Fruit fly (Drosophila melanogaster): ENCODE data around the gene mthl15.

Gene mthl15

DNA sequence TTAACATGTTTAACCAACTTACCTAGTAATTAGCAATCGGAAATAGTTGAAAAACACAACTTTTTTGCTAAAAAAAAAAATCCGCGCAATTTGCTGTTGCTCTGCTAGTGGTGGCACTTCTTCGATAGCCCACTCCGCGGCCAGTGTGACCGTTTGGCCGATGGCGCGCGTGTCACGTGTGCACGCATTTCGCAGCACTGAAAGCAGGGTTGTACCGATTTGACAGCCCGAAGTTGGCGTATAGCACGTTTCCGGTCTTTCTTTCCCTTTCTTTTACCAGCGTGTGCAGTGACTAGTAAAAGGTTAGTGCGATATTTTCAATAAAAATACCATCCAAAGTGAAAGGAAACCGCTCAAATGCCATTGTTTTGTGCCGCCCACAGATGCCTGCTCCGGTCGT, 37.3 kb downstream of the mthl15 start, which contains the start of the genes Ripalpha and RpL7 (continued):
- peak; percentile 99 for TF ChIP-seq CG34376 (GFP tag; optimal IDR thresholded peaks at IDR 0.05)
- peak; percentile 85 for TF ChIP-seq corto (GFP tag; optimal IDR thresholded peaks at IDR 0.05)
- TF ChIP-seq gcm2 (GFP tag; optimal IDR thresholded peaks at IDR 0.05), result peak; percentile 98
- peak; percentile 89 for TF ChIP-seq Six4 (GFP tag; optimal IDR thresholded peaks at IDR 0.05)
- TF ChIP-seq CG3838 (GFP tag; optimal IDR thresholded peaks at IDR 0.05), result peak; percentile 94
- peak; percentile 100 for TF ChIP-seq pzg (GFP tag; optimal IDR thresholded peaks at IDR 0.05)
- peak; percentile 81 for TF ChIP-seq sd (tag; optimal IDR thresholded peaks at IDR 0.05)
- TF ChIP-seq CG15073 (GFP tag; optimal IDR thresholded peaks at IDR 0.05), result peak; percentile 66
- TF ChIP-seq tgo (GFP tag; IDR thresholded peaks at IDR 0.05), result peak; percentile 92
- TF ChIP-seq CG13123 (GFP tag; optimal IDR thresholded peaks at IDR 0.05), result peak; percentile 97
- peak; percentile 96 for TF ChIP-seq E2f1 (GFP tag; IDR thresholded peaks at IDR 0.05)
- peak; percentile 79 for TF ChIP-seq HLH4C (GFP tag; IDR thresholded peaks at IDR 0.05; ENCODE audit: partially characterized antibody)
- peak; percentile 99 for TF ChIP-seq HmgD (GFP tag; optimal IDR thresholded peaks at IDR 0.05)
- TF ChIP-seq cwo (GFP tag; optimal IDR thresholded peaks at IDR 0.05), result peak; percentile 93
- peak; percentile 77 for TF ChIP-seq CTCF (GFP tag; optimal IDR thresholded peaks at IDR 0.05)
- TF ChIP-seq Sry-β (GFP tag; optimal IDR thresholded peaks at IDR 0.05), result peak; percentile 76
- no peak for TF ChIP-seq hth (optimal IDR thresholded peaks at IDR 0.05)
- TF ChIP-seq CG11560 (tag; IDR thresholded peaks at IDR 0.05), result peak; percentile 73; the same call in 2 of the 3 replicates
- peak; percentile 97; the same call in 2 of the 3 replicates for TF ChIP-seq CG6175 (GFP tag; IDR thresholded peaks at IDR 0.05)
- TF ChIP-seq CrebB (tag; optimal IDR thresholded peaks at IDR 0.05), result peak; percentile 98
- TF ChIP-seq ash1 (GFP tag; optimal IDR thresholded peaks at IDR 0.05), result peak; percentile 100
- TF ChIP-seq CG17802 (tag; optimal IDR thresholded peaks at IDR 0.05), result peak; percentile 91
- peak; percentile 97 for TF ChIP-seq CG4282 (GFP tag; optimal IDR thresholded peaks at IDR 0.05)
- peak; percentile 92 for TF ChIP-seq CG8388 (GFP tag; optimal IDR thresholded peaks at IDR 0.05)
- peak; percentile 91 for TF ChIP-seq dmrt11E (tag; optimal IDR thresholded peaks at IDR 0.05)
- TF ChIP-seq NC2β (GFP tag; optimal IDR thresholded peaks at IDR 0.05), result peak; percentile 100
- no peak for TF ChIP-seq Dfd (GFP tag; optimal IDR thresholded peaks at IDR 0.05)
- TF ChIP-seq grn (GFP tag; optimal IDR thresholded peaks at IDR 0.05), result peak; percentile 96
- peak; percentile 93 for TF ChIP-seq lmd (GFP tag; IDR thresholded peaks at IDR 0.05)
- TF ChIP-seq CG8359 (GFP tag; optimal IDR thresholded peaks at IDR 0.05; ENCODE audit: borderline replicate concordance), result peak; percentile 89
- no peak for TF ChIP-seq dan (GFP tag; IDR thresholded peaks at IDR 0.05)
- TF ChIP-seq D (optimal IDR thresholded peaks at IDR 0.05), result no peak
- peak; percentile 93 for TF ChIP-seq D (GFP tag; optimal IDR thresholded peaks at IDR 0.05)
- no peak for TF ChIP-seq run (tag; optimal IDR thresholded peaks at IDR 0.05)
- TF ChIP-seq unc-4 (GFP tag; IDR thresholded peaks at IDR 0.05; ENCODE audit: partially characterized antibody), result peak; percentile 90
- TF ChIP-seq bab2 (GFP tag; optimal IDR thresholded peaks at IDR 0.05), result peak; percentile 97
- TF ChIP-seq pnt (GFP tag; optimal IDR thresholded peaks at IDR 0.05), result peak; percentile 85
- TF ChIP-seq jing (GFP tag; optimal IDR thresholded peaks at IDR 0.05), result peak; percentile 88
- peak; percentile 92 for TF ChIP-seq CG2712 (tag; optimal IDR thresholded peaks at IDR 0.05)
- peak; percentile 98 for TF ChIP-seq pho (GFP tag; optimal IDR thresholded peaks at IDR 0.05)
- peak; percentile 95 for TF ChIP-seq Ptx1 (GFP tag; IDR thresholded peaks at IDR 0.05)
- TF ChIP-seq Sry-δ (GFP tag; optimal IDR thresholded peaks at IDR 0.05), result peak; percentile 99
- TF ChIP-seq CG15479 (GFP tag; optimal IDR thresholded peaks at IDR 0.05), result peak; percentile 95
- peak; percentile 96 for TF ChIP-seq ara (GFP tag; IDR thresholded peaks at IDR 0.05)
- TF ChIP-seq CG7839 (tag; optimal IDR thresholded peaks at IDR 0.05), result peak; percentile 90
- TF ChIP-seq CG16813 (GFP tag; IDR thresholded peaks at IDR 0.05; ENCODE audit: partially characterized antibody), result peak; percentile 94
- TF ChIP-seq Deaf1 (tag; optimal IDR thresholded peaks at IDR 0.05), result peak; percentile 70
- TF ChIP-seq Hr3 (GFP tag; optimal IDR thresholded peaks at IDR 0.05), result peak; percentile 93
- peak; percentile 99 for TF ChIP-seq CHES-1-like (GFP tag; optimal IDR thresholded peaks at IDR 0.05)
- peak; percentile 99 for TF ChIP-seq CG4617 (GFP tag; optimal IDR thresholded peaks at IDR 0.05; ENCODE audit: borderline replicate concordance)
- peak; percentile 97 for TF ChIP-seq wdn (GFP tag; IDR thresholded peaks at IDR 0.05)
- TF ChIP-seq ci (GFP tag; IDR thresholded peaks at IDR 0.05), result peak; percentile 100

All from whole organism, embryonic.